Worm (Caenorhabditis elegans) whole organism, L1 larva: Measurements from ENCODE around the gene ccar-1.

Source experiments
- Y116A8C.19 ChIP-seq: sonication (generic microtip); optimal IDR thresholded peaks from 2 replicates; lab custom pipeline; 2016; ENCODE audit warnings: missing compliant biosample characterization, missing genetic modification characterization, borderline replicate concordance
- ama-1 ChIP-seq: fragments of 150-350 bp; optimal IDR thresholded peaks from 2 replicates; lab custom pipeline; 2014
- ceh-8 ChIP-seq: fragments of 200-800 bp; sonication (Bioruptor generic); optimal IDR thresholded peaks from 2 replicates; lab custom pipeline; 2018; ENCODE audit warnings: mild to moderate bottlenecking, missing genetic modification characterization, moderate library complexity, missing compliant biosample characterization
- dpl-1 ChIP-seq, 3 experiments: fragments of 150-350 bp in 2 of 3; sonication (generic microtip) in 1 of 3; optimal IDR thresholded peaks; 2 replicates each; lab custom pipeline; 2014 to 2017; ENCODE audit warnings: missing biosample characterization in 3 of 3, missing genetic modification characterization in 3 of 3, missing genetic modification reagents in 3 of 3
- jun-1 ChIP-seq: fragments of 150-350 bp; optimal IDR thresholded peaks from 2 replicates; lab custom pipeline; 2014; ENCODE audit warnings: missing biosample characterization, missing genetic modification reagents, missing genetic modification characterization
- lsy-2 ChIP-seq, 2 experiments: fragments of 150-350 bp; optimal IDR thresholded peaks; 2 replicates each; lab custom pipeline; 2014; ENCODE audit warnings: missing biosample characterization in 2 of 2, missing genetic modification characterization in 2 of 2
- nhr-11 ChIP-seq: fragments of 150-350 bp; optimal IDR thresholded peaks from 2 replicates; lab custom pipeline; 2014; ENCODE audit warnings: missing biosample characterization, missing genetic modification characterization
- nhr-28 ChIP-seq: fragments of 150-350 bp; optimal IDR thresholded peaks from 2 replicates; lab custom pipeline; 2014; ENCODE audit warnings: missing biosample characterization, missing genetic modification characterization
- rnt-1 ChIP-seq: sonication (generic microtip); optimal IDR thresholded peaks from 2 replicates; lab custom pipeline; 2016; ENCODE audit warnings: mild to moderate bottlenecking, missing genetic modification characterization, moderate library complexity, missing compliant biosample characterization
- snpc-4 ChIP-seq: fragments of 150-350 bp; optimal IDR thresholded peaks from 2 replicates; lab custom pipeline; 2014; ENCODE audit warnings: missing biosample characterization, missing genetic modification characterization
- sptf-1 ChIP-seq: fragments of 150-350 bp; optimal IDR thresholded peaks from 2 replicates; lab custom pipeline; 2014; ENCODE audit warnings: missing biosample characterization, missing genetic modification characterization
- tbx-2 ChIP-seq: sonication (generic microtip); optimal IDR thresholded peaks from 2 replicates; lab custom pipeline; 2016; ENCODE audit warnings: missing genetic modification characterization, missing compliant biosample characterization

- TF ChIP-seq dpl-1 (GFP tag; optimal IDR thresholded peaks at IDR 0.05; lab: Kevin White, UChicago) (no peak), tbx-2 (no peak), sptf-1 (tag; lab: Kevin White, UChicago) (no peak), nhr-11 (tag; lab: Kevin White, UChicago) (no peak), lsy-2 (tag; optimal IDR thresholded peaks at IDR 0.05; lab: Kevin White, UChicago) (no peak), Y116A8C.19 (tag; lab: Kevin White, UChicago) (no peak), ama-1 (no peak), snpc-4 (tag; lab: Kevin White, UChicago) (no peak), ceh-8 (GFP tag; lab: Kevin White, UChicago) (no peak), nhr-28 (no peak), rnt-1 (tag; lab: Kevin White, UChicago) (no peak), jun-1 (tag; lab: Kevin White, UChicago) (no peak)
These were observed 34.9 kb downstream of the ccar-1 start, which contains the start of gene ins-34 for ce11 chrIV:14106274-14106673.
